Worm (Caenorhabditis elegans) whole organism, late embryonic: ENCODE measurements around the gene srg-40.

ENCODE experiments used
- C38D4.7 ChIP-seq: fragments of 200-800 bp; sonication (Bioruptor generic); optimal IDR thresholded peaks from 2 replicates; lab custom pipeline; 2018; ENCODE audit warnings: mild to moderate bottlenecking, missing genetic modification characterization, moderate library complexity, missing compliant biosample characterization
- K02D7.2 ChIP-seq: sonication (generic microtip); optimal IDR thresholded peaks from 2 replicates; lab custom pipeline; 2017; ENCODE audit warnings: mild to moderate bottlenecking, missing genetic modification characterization, missing compliant biosample characterization
- ahr-1 ChIP-seq: sonication (generic microtip); optimal IDR thresholded peaks from 2 replicates; lab custom pipeline; 2016; ENCODE audit warnings: missing genetic modification characterization, missing compliant biosample characterization
- ama-1 ChIP-seq: fragments of 150-350 bp; optimal IDR thresholded peaks from 2 replicates; lab custom pipeline; 2014
- ceh-18 ChIP-seq: sonication (generic microtip); optimal IDR thresholded peaks from 2 replicates; lab custom pipeline; 2016; ENCODE audit warnings: missing genetic modification characterization, missing compliant biosample characterization
- ceh-19 ChIP-seq: fragments of 200-800 bp; sonication (Bioruptor generic); optimal IDR thresholded peaks from 2 replicates; lab custom pipeline; 2018; ENCODE audit warnings: mild to moderate bottlenecking, missing genetic modification characterization, missing compliant biosample characterization
- ceh-22 ChIP-seq: sonication (generic microtip); optimal IDR thresholded peaks from 2 replicates; lab custom pipeline; 2017; ENCODE audit warnings: missing biosample characterization, missing genetic modification characterization
- ceh-24 ChIP-seq: sonication (generic microtip); optimal IDR thresholded peaks from 2 replicates; lab custom pipeline; 2016; ENCODE audit warnings: mild to moderate bottlenecking, missing genetic modification characterization, missing compliant biosample characterization
- ceh-31 ChIP-seq: sonication (generic microtip); optimal IDR thresholded peaks from 2 replicates; lab custom pipeline; 2016; ENCODE audit warnings: missing genetic modification characterization, missing compliant biosample characterization
- ceh-48 ChIP-seq: sonication (generic microtip); optimal IDR thresholded peaks from 2 replicates; lab custom pipeline; 2016; ENCODE audit warnings: missing genetic modification characterization, inconsistent platforms, missing compliant biosample characterization
- che-1 ChIP-seq: sonication (generic microtip); optimal IDR thresholded peaks from 2 replicates; lab custom pipeline; 2016; ENCODE audit warnings: mild to moderate bottlenecking, missing genetic modification characterization, missing compliant biosample characterization
- dmd-4 ChIP-seq: sonication (generic microtip); optimal IDR thresholded peaks from 2 replicates; lab custom pipeline; 2016; ENCODE audit warnings: borderline replicate concordance, missing genetic modification characterization, missing compliant biosample characterization
- elt-4 ChIP-seq: sonication (generic microtip); optimal IDR thresholded peaks from 2 replicates; lab custom pipeline; 2016; ENCODE audit warnings: missing genetic modification characterization, missing compliant biosample characterization
- fax-1 ChIP-seq: sonication (generic microtip); optimal IDR thresholded peaks from 2 replicates; lab custom pipeline; 2016; ENCODE audit warnings: missing genotype, missing genetic modification characterization, missing compliant biosample characterization
- gmeb-2 ChIP-seq: sonication (generic microtip); optimal IDR thresholded peaks from 2 replicates; lab custom pipeline; 2016; ENCODE audit warnings: missing genetic modification characterization, inconsistent platforms, missing compliant biosample characterization
- hlh-13 ChIP-seq: fragments of 200-800 bp; sonication (Bioruptor generic); optimal IDR thresholded peaks from 2 replicates; lab custom pipeline; 2018; ENCODE audit warnings: mild to moderate bottlenecking, missing genetic modification characterization, missing compliant biosample characterization
- hlh-30 ChIP-seq: sonication (generic microtip); optimal IDR thresholded peaks from 2 replicates; lab custom pipeline; 2017; ENCODE audit warnings: antibody characterized with exemption, missing genetic modification characterization, missing compliant biosample characterization; ENCODE audit not compliant: insufficient read depth
- lin-11 ChIP-seq: fragments of 200-800 bp; sonication (Bioruptor generic); optimal IDR thresholded peaks from 2 replicates; lab custom pipeline; 2018; ENCODE audit warnings: mild to moderate bottlenecking, missing genetic modification characterization, missing compliant biosample characterization
- madf-2 ChIP-seq: sonication (generic microtip); optimal IDR thresholded peaks from 2 replicates; lab custom pipeline; 2017; ENCODE audit warnings: missing genetic modification characterization, missing compliant biosample characterization
- mec-3 ChIP-seq: sonication (generic microtip); optimal IDR thresholded peaks from 2 replicates; lab custom pipeline; 2016; ENCODE audit warnings: borderline replicate concordance, missing genetic modification characterization, missing compliant biosample characterization
- odd-2 ChIP-seq: sonication (generic microtip); optimal IDR thresholded peaks from 2 replicates; lab custom pipeline; 2017; ENCODE audit warnings: antibody characterized with exemption, mild to moderate bottlenecking, missing genetic modification characterization, missing compliant biosample characterization
- pha-2 ChIP-seq: sonication (generic microtip); optimal IDR thresholded peaks from 2 replicates; lab custom pipeline; 2017; ENCODE audit warnings: mild to moderate bottlenecking, missing genetic modification characterization, missing compliant biosample characterization
- pha-4 ChIP-seq: fragments of 150-350 bp; optimal IDR thresholded peaks from 2 replicates; lab custom pipeline; 2018; ENCODE audit warnings: missing biosample characterization, missing genetic modification reagents, missing genetic modification characterization
- pqm-1 ChIP-seq: sonication (generic microtip); optimal IDR thresholded peaks from 2 replicates; lab custom pipeline; 2016; ENCODE audit warnings: missing genetic modification characterization, missing compliant biosample characterization
- pros-1 ChIP-seq: fragments of 150-350 bp; optimal IDR thresholded peaks from 2 replicates; lab custom pipeline; 2014; ENCODE audit warnings: missing biosample characterization, missing genetic modification reagents, missing genetic modification characterization
- ref-2 ChIP-seq: sonication (generic microtip); optimal IDR thresholded peaks from 2 replicates; lab custom pipeline; 2016; ENCODE audit warnings: missing genetic modification characterization, missing compliant biosample characterization
- rnt-1 ChIP-seq: sonication (generic microtip); optimal IDR thresholded peaks from 2 replicates; lab custom pipeline; 2016; ENCODE audit warnings: missing genetic modification characterization, missing compliant biosample characterization
- sdc-2 ChIP-seq: sonication (generic microtip); optimal IDR thresholded peaks from 2 replicates; lab custom pipeline; 2016; ENCODE audit warnings: missing genotype, missing genetic modification characterization, missing compliant biosample characterization
- sox-2 ChIP-seq: fragments of 200-800 bp; sonication (Bioruptor generic); IDR thresholded peaks from 2 replicates; pipeline ENCODE4 v1.3.6; 2022; ENCODE audit warnings: missing genetic modification reagents, missing genetic modification characterization, missing compliant biosample characterization
- ttx-3 ChIP-seq: sonication (generic microtip); optimal IDR thresholded peaks from 2 replicates; lab custom pipeline; 2016; ENCODE audit warnings: missing genetic modification reagents, missing genetic modification characterization, missing compliant biosample characterization
- unc-3 ChIP-seq, 2 experiments: fragments of 200-800 bp in 1 of 2; sonication (Bioruptor generic) in 1 of 2; sonication (generic microtip) in 1 of 2; conservative IDR thresholded peaks in 1 of 2; optimal IDR thresholded peaks in 1 of 2; 2 replicates each; pipeline versions ENCODE4 v1.3.6 to Lab custom; 2016 to 2022; ENCODE audit warnings: missing compliant biosample characterization in 2 of 2, missing genetic modification characterization in 2 of 2, missing genetic modification reagents in 1 of 2
- unc-42 ChIP-seq: sonication (generic microtip); optimal IDR thresholded peaks from 2 replicates; lab custom pipeline; 2016; ENCODE audit warnings: missing genotype, missing genetic modification characterization, missing compliant biosample characterization
- zip-5 ChIP-seq: sonication (generic microtip); optimal IDR thresholded peaks from 2 replicates; lab custom pipeline; 2016; ENCODE audit warnings: missing genetic modification characterization, missing compliant biosample characterization

srg-40 gene

ce11 chrV:11174663-11175062, 10.3 kb upstream of the srg-40 start:
- TF ChIP-seq ceh-18 (tag; lab: Kevin White, UChicago), result no peak
- no peak for TF ChIP-seq gmeb-2 (tag; lab: Kevin White, UChicago)
- no peak for TF ChIP-seq C38D4.7 (GFP tag; lab: Kevin White, UChicago)
- no peak for TF ChIP-seq pha-4
- TF ChIP-seq, all 69 proteins: peak for 0

DNA sequence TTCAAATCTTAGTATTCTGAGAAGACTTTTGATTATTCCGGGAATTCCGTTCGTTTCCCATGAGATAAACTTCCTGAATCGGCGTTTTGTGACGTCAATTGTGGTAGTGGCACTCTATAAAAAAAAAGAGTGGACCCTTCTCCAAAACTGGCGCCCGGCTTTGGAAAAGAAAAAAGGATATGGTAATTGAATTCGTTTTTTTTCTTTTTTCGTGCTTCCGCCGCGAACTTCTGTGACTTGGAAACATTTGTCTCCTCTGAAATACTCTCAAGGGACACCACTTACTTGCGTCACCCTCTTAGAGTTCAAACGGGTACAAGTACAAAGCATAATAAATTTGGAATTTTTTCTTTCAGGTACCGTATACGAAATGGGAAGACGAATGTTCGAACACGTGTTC, 8.3 kb upstream of the srg-40 start:
- TF ChIP-seq unc-42 (tag; lab: Kevin White, UChicago) (peak; percentile 31), fax-1 (tag; lab: Kevin White, UChicago) (no peak), madf-2 (tag; lab: Kevin White, UChicago) (no peak), pha-2 (tag; lab: Kevin White, UChicago) (no peak)

DNA sequence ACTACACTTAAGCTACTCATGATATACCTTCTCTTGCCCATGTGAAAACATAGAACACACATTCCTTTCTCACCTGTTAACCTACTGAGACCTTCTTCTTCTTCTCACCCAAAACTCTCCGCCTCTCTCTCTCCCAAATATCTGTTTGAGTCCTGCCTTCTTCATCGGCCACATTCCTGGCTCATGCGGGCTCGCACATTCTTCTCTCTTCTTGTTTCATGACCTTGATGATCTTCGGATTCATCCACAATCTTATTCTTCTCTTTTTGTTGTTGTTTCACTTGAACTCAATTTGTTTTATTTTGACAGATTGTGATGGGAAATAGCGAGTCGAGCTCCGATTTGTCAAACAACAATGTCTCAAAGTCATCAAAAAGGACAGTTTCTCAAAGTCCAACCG, 7.5 kb upstream of the srg-40 start, which contains the start of gene T19C4.5:
Gene T19C4.5, plus strand, starts transcription at position 308 of the 400 bp plus-strand sequence.
- TF ChIP-seq che-1 (tag; lab: Kevin White, UChicago) (no peak), unc-3 (GFP tag; conservative IDR thresholded peaks at IDR 0.05; lab: Robert Waterston, UW) (no peak), unc-3 (tag; optimal IDR thresholded peaks at IDR 0.05; lab: Kevin White, UChicago) (no peak), unc-42 (tag; lab: Kevin White, UChicago) (no peak), hlh-13 (GFP tag; lab: Kevin White, UChicago) (no peak), ceh-22 (tag; lab: Kevin White, UChicago) (no peak), ceh-24 (no peak), pqm-1 (tag; lab: Kevin White, UChicago) (no peak), ama-1 (lab: Kevin White, UChicago) (no peak), ahr-1 (tag; lab: Kevin White, UChicago) (no peak), mec-3 (tag; lab: Kevin White, UChicago) (no peak), ref-2 (tag; lab: Kevin White, UChicago) (no peak), zip-5 (no peak), pha-2 (tag; lab: Kevin White, UChicago) (no peak), ceh-19 (GFP tag; lab: Kevin White, UChicago) (no peak), elt-4 (no peak), dmd-4 (no peak), pros-1 (tag; lab: Kevin White, UChicago) (no peak), sdc-2 (no peak), ttx-3 (tag; lab: Kevin White, UChicago) (no peak)

- no peak for TF ChIP-seq K02D7.2 (tag; lab: Kevin White, UChicago)
- TF ChIP-seq, all 69 proteins: peak for 0
Observed at ce11 chrV:11170564-11171329, 6.4 kb upstream of the srg-40 start.

ce11 chrV:11167745-11168144, 3.4 kb upstream of the srg-40 start:
- TF ChIP-seq ref-2 (tag; lab: Kevin White, UChicago) (no peak), odd-2 (tag; lab: Kevin White, UChicago) (no peak), unc-42 (tag; lab: Kevin White, UChicago) (peak; percentile 42)

DNA sequence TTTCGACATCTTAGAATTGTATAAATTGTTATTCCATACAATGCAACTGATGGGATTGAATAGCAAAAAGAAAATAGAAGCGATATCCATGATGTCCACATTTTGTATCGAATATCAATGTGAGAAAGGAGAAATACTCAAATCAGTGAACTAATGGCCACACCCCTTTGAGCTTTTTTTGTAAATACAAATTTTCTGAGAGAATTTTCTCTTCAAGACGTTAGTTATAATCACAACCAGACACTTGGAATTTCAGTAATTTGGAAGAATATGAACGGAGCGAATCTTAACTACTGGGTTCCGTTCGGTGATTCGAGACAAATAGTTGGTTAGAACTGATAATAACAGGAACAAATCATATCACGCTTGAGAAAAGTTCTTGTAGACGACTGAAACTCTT, 2.6 kb downstream of the srg-40 start, which contains the start of gene srg-41:
Gene srg-41, minus strand, starts transcription at position 101 of the 400 bp plus-strand sequence.
- TF ChIP-seq hlh-30 (tag; lab: Kevin White, UChicago) (no peak), lin-11 (tag; lab: Kevin White, UChicago) (no peak), zip-5 (no peak), pha-4 (no peak), sox-2 (GFP tag; lab: Robert Waterston, UW) (no peak), rnt-1 (tag; lab: Kevin White, UChicago) (no peak), ceh-19 (GFP tag; lab: Kevin White, UChicago) (no peak), ref-2 (tag; lab: Kevin White, UChicago) (no peak), che-1 (tag; lab: Kevin White, UChicago) (no peak), sdc-2 (no peak), ceh-48 (tag; lab: Kevin White, UChicago) (no peak), madf-2 (tag; lab: Kevin White, UChicago) (no peak), elt-4 (no peak), ceh-31 (tag; lab: Kevin White, UChicago) (no peak)
- TF ChIP-seq, all 69 proteins: peak for 0
